Fruit fly (Drosophila melanogaster) Kc167 (cell line): ENCODE data around the gene bsf.

ENCODE experiments used
- Sin3A ChIP-seq: fragments of >200 bp; optimal IDR thresholded peaks from 2 replicates; lab custom pipeline; 2018; ENCODE audit warnings: missing external identifiers
- h ChIP-seq: fragments of >200 bp; optimal IDR thresholded peaks from 3 replicates; lab custom pipeline; 2018; ENCODE audit warnings: missing external identifiers

DNA sequence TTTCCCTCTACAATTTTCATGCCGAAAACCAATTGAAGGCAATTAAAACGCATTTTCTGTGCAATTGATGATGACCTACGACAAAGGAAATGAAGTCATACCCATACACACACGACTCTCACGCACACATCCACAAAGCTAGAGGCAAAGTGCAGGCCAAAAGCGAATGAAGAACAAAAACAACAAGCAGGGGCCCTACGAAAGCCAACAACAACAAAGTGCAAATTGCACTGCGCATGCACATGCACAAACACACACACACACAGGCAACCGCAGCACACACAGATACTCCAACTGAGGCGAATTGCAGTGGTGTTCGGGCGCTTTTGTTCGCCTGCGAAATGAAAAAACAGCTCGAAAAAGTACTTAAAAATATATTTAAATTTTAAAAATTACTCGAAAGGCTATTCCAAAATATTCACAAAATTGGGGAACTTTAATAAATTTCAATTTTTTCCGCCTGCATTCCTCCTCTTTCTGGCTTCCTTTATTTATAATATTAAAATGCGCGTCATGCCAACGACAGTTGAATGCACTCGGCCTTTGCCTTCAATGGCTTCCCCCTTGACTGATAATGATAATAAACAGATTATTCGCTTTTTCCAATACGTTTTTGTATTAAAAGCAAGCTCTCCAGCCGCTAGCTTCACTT lies 2.7 kb upstream of the bsf start:
- no peak for TF ChIP-seq h
- no peak for TF ChIP-seq Sin3A (lab: Kevin White, UChicago)
